Fruit fly (Drosophila melanogaster) whole organism, embryonic: ENCODE measurements around the gene CG17343.

Experiments
- ATbp ChIP-seq: fragments of 200-800 bp; sonication (Bioruptor generic); optimal IDR thresholded peaks from 2 replicates; lab custom pipeline; 2017; ENCODE audit warnings: missing biosample characterization, mild to moderate bottlenecking, missing genetic modification characterization, missing genetic modification reagents
- Asciz ChIP-seq: fragments of 200-800 bp; sonication (Bioruptor generic); optimal IDR thresholded peaks from 2 replicates; lab custom pipeline; 2017; ENCODE audit warnings: missing biosample characterization, mild to moderate bottlenecking, missing genetic modification characterization, missing genetic modification reagents
- Bdp1 ChIP-seq: fragments of 200-800 bp; sonication (Bioruptor generic); optimal IDR thresholded peaks from 3 replicates; lab custom pipeline; 2016; ENCODE audit warnings: missing biosample characterization, missing genetic modification characterization
- CG10366 ChIP-seq: fragments of 200-800 bp; sonication (Bioruptor generic); IDR thresholded peaks from 2 replicates; pipeline ENCODE4 v1.3.6; 2022; ENCODE audit warnings: missing biosample characterization, missing genetic modification characterization
- CG10979 ChIP-seq: fragments of 200-800 bp; sonication (Bioruptor generic); optimal IDR thresholded peaks from 2 replicates; lab custom pipeline; 2018; ENCODE audit warnings: missing biosample characterization, mild to moderate bottlenecking, missing genetic modification characterization, moderate library complexity
- CG11085 ChIP-seq: fragments of 200-800 bp; sonication (Bioruptor generic); IDR thresholded peaks from 2 replicates; pipeline ENCODE4 v1.3.6; 2022; ENCODE audit warnings: missing biosample characterization, missing genetic modification characterization
- CG11504 ChIP-seq: fragments of 200-800 bp; sonication (Bioruptor generic); optimal IDR thresholded peaks from 3 replicates; lab custom pipeline; 2019; ENCODE audit warnings: missing biosample characterization, mild to moderate bottlenecking, missing genetic modification characterization, moderate library complexity
- CG11695 ChIP-seq: fragments of 200-800 bp; sonication (Bioruptor generic); IDR thresholded peaks from 3 replicates; pipeline ENCODE4 v1.3.6; 2022; ENCODE audit warnings: missing biosample characterization, missing genetic modification characterization
- CG13287 ChIP-seq: fragments of 200-800 bp; sonication (Bioruptor generic); IDR thresholded peaks from 2 replicates; pipeline ENCODE4 v1.3.6; 2022; ENCODE audit warnings: missing biosample characterization, missing genetic modification characterization; ENCODE audit not compliant: partially characterized antibody
- CG14014 ChIP-seq: fragments of 200-800 bp; sonication (Bioruptor generic); IDR thresholded peaks from 2 replicates; pipeline ENCODE4 v1.3.6; 2022; ENCODE audit warnings: missing biosample characterization, missing genetic modification characterization
- CG1647 ChIP-seq: fragments of 200-800 bp; sonication (Bioruptor generic); optimal IDR thresholded peaks from 3 replicates; lab custom pipeline; 2016; ENCODE audit warnings: missing biosample characterization, missing genetic modification characterization
- CG17328 ChIP-seq: fragments of 200-800 bp; sonication (Bioruptor generic); IDR thresholded peaks from 2 replicates; pipeline ENCODE4 v1.3.6; 2022; ENCODE audit warnings: missing biosample characterization, missing genetic modification characterization
- CG31224 ChIP-seq: fragments of 200-800 bp; sonication (Bioruptor generic); IDR thresholded peaks from 2 replicates; pipeline ENCODE4 v1.3.6; 2022; ENCODE audit warnings: missing biosample characterization, missing genetic modification characterization
- CG32532 ChIP-seq: fragments of 200-800 bp; sonication (Bioruptor generic); IDR thresholded peaks from 2 replicates; pipeline ENCODE4 v1.3.6; 2022; ENCODE audit warnings: missing biosample characterization, missing genetic modification characterization
- CG4328 ChIP-seq: fragments of 200-800 bp; sonication (Bioruptor generic); optimal IDR thresholded peaks from 3 replicates; lab custom pipeline; 2017; ENCODE audit warnings: missing biosample characterization, missing genetic modification reagents, missing genetic modification characterization
- CG4424 ChIP-seq: fragments of 200-800 bp; sonication (Bioruptor generic); optimal IDR thresholded peaks from 3 replicates; lab custom pipeline; 2016; ENCODE audit warnings: missing biosample characterization, missing genetic modification characterization
- CG4730 ChIP-seq: fragments of 200-800 bp; sonication (Bioruptor generic); IDR thresholded peaks from 2 replicates; pipeline ENCODE4 v1.3.6; 2022; ENCODE audit warnings: missing biosample characterization, missing genetic modification characterization
- CG6175 ChIP-seq: fragments of 200-800 bp; sonication (Bioruptor generic); IDR thresholded peaks from 3 replicates; pipeline ENCODE4 v1.3.6; 2022; ENCODE audit warnings: missing biosample characterization, missing genetic modification characterization
- CG8359 ChIP-seq: fragments of 200-800 bp; sonication (Bioruptor generic); optimal IDR thresholded peaks from 2 replicates; lab custom pipeline; 2017; ENCODE audit warnings: missing biosample characterization, mild to moderate bottlenecking, missing genetic modification characterization, borderline replicate concordance
- CG9817 ChIP-seq: fragments of 200-800 bp; sonication (Bioruptor generic); optimal IDR thresholded peaks from 2 replicates; lab custom pipeline; 2018; ENCODE audit warnings: missing biosample characterization, mild to moderate bottlenecking, missing genetic modification characterization, moderate library complexity
- Doc2 ChIP-seq: fragments of 200-800 bp; sonication (Bioruptor generic); IDR thresholded peaks from 2 replicates; pipeline ENCODE4 v1.3.6; 2022; ENCODE audit warnings: missing biosample characterization, missing genetic modification characterization
- ERR ChIP-seq: fragments of 200-800 bp; sonication (Bioruptor generic); optimal IDR thresholded peaks from 2 replicates; lab custom pipeline; 2016; ENCODE audit warnings: missing biosample characterization, missing genetic modification characterization
- HLH3B ChIP-seq: fragments of 200-800 bp; sonication (Bioruptor generic); IDR thresholded peaks from 2 replicates; pipeline ENCODE4 v1.3.6; 2022; ENCODE audit warnings: missing biosample characterization, missing genetic modification characterization
- HLH54F ChIP-seq: fragments of 200-800 bp; sonication (Bioruptor generic); optimal IDR thresholded peaks from 3 replicates; lab custom pipeline; 2016; ENCODE audit warnings: missing biosample characterization, missing genetic modification characterization
- HmgD ChIP-seq: fragments of 200-800 bp; sonication (Bioruptor generic); optimal IDR thresholded peaks from 3 replicates; lab custom pipeline; 2016; ENCODE audit warnings: missing biosample characterization, missing genetic modification characterization
- Hr51 ChIP-seq, 2 experiments: fragments of 200-800 bp; sonication (Bioruptor generic); optimal IDR thresholded peaks; 2 replicates in 1 of 2; 3 replicates in 1 of 2; lab custom pipeline; 2016 to 2018; ENCODE audit warnings: missing biosample characterization in 2 of 2, missing genetic modification characterization in 2 of 2, mild to moderate bottlenecking in 1 of 2, moderate library complexity in 1 of 2
- Lhr ChIP-seq: fragments of 200-800 bp; sonication (Bioruptor generic); optimal IDR thresholded peaks from 3 replicates; lab custom pipeline; 2017; ENCODE audit warnings: mild to moderate bottlenecking, missing biosample characterization, missing genetic modification reagents, missing genetic modification characterization
- MBD-R2 ChIP-seq: fragments of 200-800 bp; sonication (Bioruptor generic); IDR thresholded peaks from 2 replicates; pipeline ENCODE4 v1.3.6; 2022; ENCODE audit warnings: missing biosample characterization, missing genetic modification characterization
- MTF-1 ChIP-seq: fragments of 200-800 bp; sonication (Bioruptor generic); optimal IDR thresholded peaks from 2 replicates; lab custom pipeline; 2018; ENCODE audit warnings: missing biosample characterization, mild to moderate bottlenecking, missing genetic modification characterization, borderline replicate concordance
- Mad ChIP-seq: fragments of 200-800 bp; sonication (Bioruptor generic); optimal IDR thresholded peaks from 2 replicates; lab custom pipeline; 2016; ENCODE audit warnings: missing biosample characterization, missing genetic modification characterization
- Pdp1 ChIP-seq, 2 experiments: fragments of 200-800 bp; sonication (Bioruptor generic); optimal IDR thresholded peaks; 3 replicates each; lab custom pipeline; 2016; ENCODE audit warnings: missing biosample characterization in 2 of 2, missing genetic modification characterization in 2 of 2, mild to moderate bottlenecking in 1 of 2, moderate library complexity in 1 of 2
- Sox100B ChIP-seq: fragments of 200-800 bp; sonication (Bioruptor generic); optimal IDR thresholded peaks from 3 replicates; lab custom pipeline; 2018; ENCODE audit warnings: missing biosample characterization, mild to moderate bottlenecking, missing genetic modification characterization
- Stat92E ChIP-seq, 3 experiments: fragments of >200 bp in 2 of 3; fragments of 200-800 bp in 1 of 3; sonication (Bioruptor generic) in 1 of 3; optimal IDR thresholded peaks; 2 replicates each; lab custom pipeline; 2017 to 2019; ENCODE audit warnings: missing biosample characterization in 3 of 3, missing genetic modification characterization in 3 of 3, mild to moderate bottlenecking in 1 of 3, moderate library complexity in 1 of 3
- Trl ChIP-seq, 3 experiments: fragments of >200 bp in 2 of 3; fragments of 200-800 bp in 1 of 3; sonication (Bioruptor generic) in 1 of 3; optimal IDR thresholded peaks; 2 replicates in 1 of 3; 3 replicates in 2 of 3; lab custom pipeline; 2016 to 2017; ENCODE audit warnings: missing biosample characterization in 1 of 3, missing genetic modification characterization in 1 of 3
- ato ChIP-seq: fragments of 200-800 bp; sonication (Bioruptor generic); IDR thresholded peaks from 2 replicates; pipeline ENCODE4 v1.3.6; 2022; ENCODE audit warnings: missing biosample characterization, missing genetic modification characterization; ENCODE audit not compliant: partially characterized antibody
- bowl ChIP-seq: fragments of 200-800 bp; sonication (Bioruptor generic); IDR thresholded peaks from 2 replicates; pipeline ENCODE4 v1.3.6; 2022; ENCODE audit warnings: missing biosample characterization, missing genetic modification characterization
- cg ChIP-seq: fragments of 200-800 bp; sonication (Bioruptor generic); optimal IDR thresholded peaks from 3 replicates; lab custom pipeline; 2019; ENCODE audit warnings: missing biosample characterization, mild to moderate bottlenecking, missing genetic modification characterization, moderate library complexity
- dm ChIP-seq: fragments of 200-800 bp; sonication (Bioruptor generic); optimal IDR thresholded peaks from 3 replicates; lab custom pipeline; 2016; ENCODE audit warnings: missing biosample characterization, missing genetic modification characterization
- kah ChIP-seq: fragments of 200-800 bp; sonication (Bioruptor generic); optimal IDR thresholded peaks from 2 replicates; lab custom pipeline; 2018; ENCODE audit warnings: missing biosample characterization, mild to moderate bottlenecking, missing genetic modification characterization
- kni ChIP-seq: fragments of 200-800 bp; sonication (Bioruptor generic); optimal IDR thresholded peaks from 3 replicates; lab custom pipeline; 2017; ENCODE audit warnings: mild to moderate bottlenecking, missing biosample characterization, missing genetic modification reagents, missing genetic modification characterization
- knrl ChIP-seq: fragments of 200-800 bp; sonication (Bioruptor generic); IDR thresholded peaks from 3 replicates; pipeline ENCODE4 v1.3.6; 2022; ENCODE audit warnings: missing biosample characterization, missing genetic modification characterization; ENCODE audit not compliant: partially characterized antibody
- lmd ChIP-seq: fragments of 200-800 bp; sonication (Bioruptor generic); IDR thresholded peaks from 2 replicates; pipeline ENCODE4 v1.3.6; 2022; ENCODE audit warnings: missing biosample characterization, missing genetic modification characterization
- lov ChIP-seq, 2 experiments: fragments of 200-800 bp in 1 of 2; fragments of >200 bp in 1 of 2; sonication (Bioruptor generic) in 1 of 2; IDR thresholded peaks in 1 of 2; optimal IDR thresholded peaks in 1 of 2; 2 replicates in 1 of 2; 3 replicates in 1 of 2; pipeline versions ENCODE4 v1.3.6 to Lab custom; 2017 to 2022; ENCODE audit warnings: missing biosample characterization in 1 of 2, missing genetic modification characterization in 1 of 2
- nau ChIP-seq: fragments of 200-800 bp; sonication (Bioruptor generic); optimal IDR thresholded peaks from 3 replicates; lab custom pipeline; 2017; ENCODE audit warnings: missing biosample characterization, mild to moderate bottlenecking, missing genetic modification characterization, missing genetic modification reagents
- run ChIP-seq: fragments of 200-800 bp; sonication (Bioruptor generic); optimal IDR thresholded peaks from 3 replicates; lab custom pipeline; 2018; ENCODE audit warnings: missing biosample characterization, mild to moderate bottlenecking, missing genetic modification characterization
- salm ChIP-seq: fragments of 200-800 bp; sonication (Bioruptor generic); optimal IDR thresholded peaks from 2 replicates; lab custom pipeline; 2018; ENCODE audit warnings: missing biosample characterization, mild to moderate bottlenecking, missing genetic modification characterization
- sqz ChIP-seq: fragments of 200-800 bp; sonication (Bioruptor generic); optimal IDR thresholded peaks from 3 replicates; lab custom pipeline; 2018; ENCODE audit warnings: missing biosample characterization, mild to moderate bottlenecking, missing genetic modification characterization
- wdn ChIP-seq: fragments of 200-800 bp; sonication (Bioruptor generic); IDR thresholded peaks from 2 replicates; pipeline ENCODE4 v1.3.6; 2022; ENCODE audit warnings: missing biosample characterization, missing genetic modification characterization
- wor ChIP-seq: fragments of 200-800 bp; sonication (Bioruptor generic); IDR thresholded peaks from 2 replicates; pipeline ENCODE4 v1.3.6; 2022; ENCODE audit warnings: missing biosample characterization, missing genetic modification characterization
- z ChIP-seq: fragments of 200-800 bp; sonication (Bioruptor generic); IDR thresholded peaks from 3 replicates; pipeline ENCODE4 v1.3.6; 2022; ENCODE audit warnings: missing biosample characterization, missing genetic modification characterization

The CG17343 gene

dm6 chr2L:19019160-19019592, 45.6 kb upstream of the CG17343 start (continued):
- TF ChIP-seq CG9817 (tag; lab: Kevin White, UChicago) (no peak), CG6175 (no peak), wor (GFP tag; lab: Robert Waterston, UW) (no peak), CG17328 (no peak), CG4328 (no peak), nau (GFP tag; lab: Kevin White, UChicago) (no peak), wdn (no peak), lov (optimal IDR thresholded peaks at IDR 0.05; lab: Kevin White, UChicago) (no peak), lov (GFP tag; IDR thresholded peaks at IDR 0.05; lab: Robert Waterston, UW) (no peak), CG10366 (GFP tag; lab: Robert Waterston, UW) (no peak), CG4730 (GFP tag; lab: Robert Waterston, UW) (no peak), CG11695 (GFP tag; lab: Robert Waterston, UW) (no peak), HLH54F (peak; percentile 28), CG32532 (GFP tag; lab: Robert Waterston, UW) (no peak), lmd (GFP tag; lab: Robert Waterston, UW) (0 out of 2 replicates have a peak, but pooled peaks have one; percentile 3), salm (no peak), Mad (GFP tag; lab: Kevin White, UChicago) (no peak), MBD-R2 (GFP tag; lab: Robert Waterston, UW) (no peak), kni (GFP tag; lab: Kevin White, UChicago) (no peak), CG8359 (GFP tag; lab: Kevin White, UChicago) (no peak), CG4424 (GFP tag; lab: Kevin White, UChicago) (peak; percentile 35), Pdp1 (GFP tag; optimal IDR thresholded peaks at IDR 0.05; lab: Kevin White, UChicago) (no peak), CG13287 (GFP tag; lab: Robert Waterston, UW) (no peak), Sox100B (GFP tag; lab: Kevin White, UChicago) (peak; percentile 62), cg (GFP tag; lab: Kevin White, UChicago) (no peak), knrl (GFP tag; lab: Robert Waterston, UW) (no peak), Lhr (GFP tag; lab: Kevin White, UChicago) (no peak), sqz (GFP tag; lab: Kevin White, UChicago) (no peak), kah (GFP tag; lab: Kevin White, UChicago) (no peak), HmgD (GFP tag; lab: Kevin White, UChicago) (no peak), Stat92E (GFP tag; optimal IDR thresholded peaks at IDR 0.05; lab: Kevin White, UChicago) (no peak), CG11504 (tag; lab: Kevin White, UChicago) (peak; percentile 65), ato (GFP tag; lab: Robert Waterston, UW) (no peak), Doc2 (no peak), ATbp (no peak), HLH3B (GFP tag; lab: Robert Waterston, UW) (no peak), z (no peak), ERR (GFP tag; lab: Kevin White, UChicago) (no peak), CG10979 (tag; lab: Kevin White, UChicago) (peak; percentile 22), bowl (GFP tag; lab: Robert Waterston, UW) (no peak), MTF-1 (GFP tag; lab: Kevin White, UChicago) (no peak), CG1647 (no peak), Trl (optimal IDR thresholded peaks at IDR 0.05; lab: Kevin White, UChicago) (no peak), Trl (GFP tag; optimal IDR thresholded peaks at IDR 0.05; lab: Kevin White, UChicago) (no peak), Asciz (GFP tag; lab: Kevin White, UChicago) (peak; percentile 5), Bdp1 (GFP tag; lab: Kevin White, UChicago) (no peak), CG31224 (no peak), run (no peak), CG14014 (GFP tag; lab: Robert Waterston, UW) (no peak), CG11085 (GFP tag; lab: Robert Waterston, UW) (no peak), dm (no peak), Hr51 (GFP tag; optimal IDR thresholded peaks at IDR 0.05; lab: Kevin White, UChicago) (no peak)
